Fruit fly (Drosophila melanogaster) whole organism, embryonic: ENCODE data around the gene CG6847.

Experiments
- Adf1 ChIP-seq: fragments of 200-800 bp; sonication (Bioruptor generic); IDR thresholded peaks from 2 replicates; pipeline ENCODE4 v1.3.6; 2022; ENCODE audit warnings: missing biosample characterization, missing genetic modification characterization
- Atf-2 ChIP-seq: fragments of 200-800 bp; sonication (Bioruptor generic); optimal IDR thresholded peaks from 2 replicates; lab custom pipeline; 2016; ENCODE audit warnings: missing biosample characterization, missing genetic modification characterization
- Awh ChIP-seq: fragments of 200-800 bp; sonication (Bioruptor generic); IDR thresholded peaks from 2 replicates; pipeline ENCODE4, ENCODE4 v1.3.6; 2022; ENCODE audit warnings: missing biosample characterization, missing genetic modification characterization
- CG12744 ChIP-seq: fragments of 200-800 bp; sonication (Bioruptor generic); optimal IDR thresholded peaks from 2 replicates; lab custom pipeline; 2016; ENCODE audit warnings: missing biosample characterization, missing genetic modification characterization
- CG13287 ChIP-seq: fragments of 200-800 bp; sonication (Bioruptor generic); IDR thresholded peaks from 2 replicates; pipeline ENCODE4 v1.3.6; 2022; ENCODE audit warnings: missing biosample characterization, missing genetic modification characterization; ENCODE audit not compliant: partially characterized antibody
- CG1603 ChIP-seq: fragments of 200-800 bp; sonication (Bioruptor generic); optimal IDR thresholded peaks from 2 replicates; lab custom pipeline; 2019; ENCODE audit warnings: missing biosample characterization, mild to moderate bottlenecking, missing genetic modification characterization, moderate library complexity
- CG17361 ChIP-seq: fragments of 200-800 bp; sonication (Bioruptor generic); IDR thresholded peaks from 3 replicates; pipeline ENCODE4 v1.3.6; 2022; ENCODE audit warnings: missing biosample characterization, missing genetic modification characterization
- CG18476 ChIP-seq: fragments of 200-800 bp; sonication (Bioruptor generic); optimal IDR thresholded peaks from 2 replicates; lab custom pipeline; 2016; ENCODE audit warnings: missing biosample characterization, mild to moderate bottlenecking, missing genetic modification characterization
- CG18619 ChIP-seq: fragments of 200-800 bp; sonication (Bioruptor generic); optimal IDR thresholded peaks from 3 replicates; lab custom pipeline; 2017; ENCODE audit warnings: missing biosample characterization, mild to moderate bottlenecking, missing genetic modification characterization
- CG4404 ChIP-seq: fragments of 200-800 bp; sonication (Bioruptor generic); IDR thresholded peaks from 2 replicates; pipeline ENCODE4 v1.3.6; 2022; ENCODE audit warnings: missing biosample characterization, missing genetic modification characterization
- CG4854 ChIP-seq: fragments of 200-800 bp; sonication (Bioruptor generic); optimal IDR thresholded peaks from 2 replicates; lab custom pipeline; 2016; ENCODE audit warnings: missing biosample characterization, missing genetic modification characterization, inconsistent platforms
- CG6254 ChIP-seq: fragments of 200-800 bp; sonication (Bioruptor generic); optimal IDR thresholded peaks from 3 replicates; lab custom pipeline; 2017; ENCODE audit warnings: mild to moderate bottlenecking, missing biosample characterization, missing genetic modification reagents, missing genetic modification characterization
- CG6272 ChIP-seq: fragments of 200-800 bp; sonication (Bioruptor generic); IDR thresholded peaks from 2 replicates; pipeline ENCODE4 v1.3.6; 2022; ENCODE audit warnings: missing biosample characterization, missing genetic modification characterization
- CG6765 ChIP-seq: fragments of 200-800 bp; sonication (Bioruptor generic); optimal IDR thresholded peaks from 3 replicates; lab custom pipeline; 2017; ENCODE audit warnings: missing biosample characterization, mild to moderate bottlenecking, missing genetic modification characterization
- CG7963 ChIP-seq: fragments of 200-800 bp; sonication (Bioruptor generic); IDR thresholded peaks from 3 replicates; pipeline ENCODE4 v1.3.6; 2022; ENCODE audit warnings: missing biosample characterization, missing genetic modification characterization; ENCODE audit not compliant: partially characterized antibody
- CG8765 ChIP-seq: fragments of 200-800 bp; sonication (Bioruptor generic); IDR thresholded peaks from 2 replicates; pipeline ENCODE4 v1.3.6; 2022; ENCODE audit warnings: missing biosample characterization, missing genetic modification characterization
- Camta ChIP-seq: fragments of 200-800 bp; sonication (Bioruptor generic); optimal IDR thresholded peaks from 2 replicates; lab custom pipeline; 2016; ENCODE audit warnings: missing biosample characterization, missing genetic modification characterization
- D19A ChIP-seq: fragments of 200-800 bp; optimal IDR thresholded peaks from 3 replicates; lab custom pipeline; 2019; ENCODE audit warnings: missing biosample characterization, mild to moderate bottlenecking, missing genetic modification characterization, moderate library complexity
- Dad ChIP-seq: fragments of 200-800 bp; sonication (Bioruptor generic); optimal IDR thresholded peaks from 3 replicates; lab custom pipeline; 2016; ENCODE audit warnings: missing biosample characterization, missing genetic modification characterization
- Dip2 ChIP-seq: fragments of 200-800 bp; sonication (Bioruptor generic); IDR thresholded peaks from 2 replicates; pipeline ENCODE4 v1.3.6; 2022; ENCODE audit warnings: missing biosample characterization, missing genetic modification characterization
- Dll ChIP-seq: fragments of 200-800 bp; sonication (Bioruptor generic); IDR thresholded peaks from 4 replicates; pipeline ENCODE4 v1.3.6; 2022; ENCODE audit warnings: missing biosample characterization, missing genetic modification characterization; ENCODE audit not compliant: partially characterized antibody
- Doc3 ChIP-seq: fragments of 200-800 bp; sonication (Bioruptor generic); IDR thresholded peaks from 3 replicates; pipeline ENCODE4 v1.3.6; 2022; ENCODE audit warnings: missing biosample characterization, missing genetic modification characterization; ENCODE audit not compliant: partially characterized antibody
- Ets65A ChIP-seq: fragments of 200-800 bp; sonication (Bioruptor generic); peaks from one replicate; lab custom pipeline; 2016; ENCODE audit warnings: missing biosample characterization, missing genetic modification characterization
- Fer2 ChIP-seq: fragments of 200-800 bp; sonication (Bioruptor generic); optimal IDR thresholded peaks from 2 replicates; lab custom pipeline; 2018; ENCODE audit warnings: missing biosample characterization, mild to moderate bottlenecking, missing genetic modification characterization, moderate library complexity
- H2.0 ChIP-seq: fragments of 200-800 bp; sonication (Bioruptor generic); IDR thresholded peaks from 2 replicates; pipeline ENCODE4 v1.3.6; 2022; ENCODE audit warnings: missing biosample characterization, missing genetic modification characterization
- Neu2 ChIP-seq: fragments of 200-800 bp; sonication (Bioruptor generic); optimal IDR thresholded peaks from 3 replicates; lab custom pipeline; 2016; ENCODE audit warnings: missing biosample characterization, missing genetic modification characterization, borderline replicate concordance
- Nf-YC ChIP-seq: fragments of 200-800 bp; optimal IDR thresholded peaks from 3 replicates; lab custom pipeline; 2019; ENCODE audit warnings: missing biosample characterization, mild to moderate bottlenecking, missing genetic modification characterization, moderate library complexity
- PHDP ChIP-seq: fragments of 200-800 bp; sonication (Bioruptor generic); optimal IDR thresholded peaks from 3 replicates; lab custom pipeline; 2018; ENCODE audit warnings: missing biosample characterization, mild to moderate bottlenecking, missing genetic modification characterization, moderate library complexity
- Sox102F ChIP-seq: fragments of 200-800 bp; sonication (Bioruptor generic); optimal IDR thresholded peaks from 2 replicates; lab custom pipeline; 2018; ENCODE audit warnings: missing biosample characterization, mild to moderate bottlenecking, missing genetic modification characterization, moderate library complexity
- Trl ChIP-seq, 3 experiments: fragments of >200 bp in 2 of 3; fragments of 200-800 bp in 1 of 3; sonication (Bioruptor generic) in 1 of 3; optimal IDR thresholded peaks; 2 replicates in 1 of 3; 3 replicates in 2 of 3; lab custom pipeline; 2016 to 2017; ENCODE audit warnings: missing biosample characterization in 1 of 3, missing genetic modification characterization in 1 of 3
- al ChIP-seq: fragments of 200-800 bp; sonication (Bioruptor generic); IDR thresholded peaks from 2 replicates; pipeline ENCODE4 v1.3.6; 2022; ENCODE audit warnings: missing biosample characterization, missing genetic modification characterization
- dysf ChIP-seq: fragments of 200-800 bp; sonication (Bioruptor generic); IDR thresholded peaks from 3 replicates; pipeline ENCODE4 v1.3.6; 2022; ENCODE audit warnings: missing biosample characterization, missing genetic modification characterization
- emc ChIP-seq: fragments of 200-800 bp; sonication (Bioruptor generic); optimal IDR thresholded peaks from 2 replicates; lab custom pipeline; 2016; ENCODE audit warnings: missing biosample characterization, missing genetic modification characterization
- fu2 ChIP-seq: fragments of 200-800 bp; sonication (Bioruptor generic); optimal IDR thresholded peaks from 2 replicates; lab custom pipeline; 2016; ENCODE audit warnings: missing biosample characterization, missing genetic modification characterization
- gcm ChIP-seq: fragments of 200-800 bp; sonication (Bioruptor generic); optimal IDR thresholded peaks from 2 replicates; lab custom pipeline; 2019; ENCODE audit warnings: missing biosample characterization, mild to moderate bottlenecking, missing genetic modification characterization, moderate library complexity
- insv ChIP-seq, 2 experiments: fragments of 200-800 bp; sonication (Bioruptor generic); optimal IDR thresholded peaks; 3 replicates each; lab custom pipeline; 2016 to 2018; ENCODE audit warnings: missing biosample characterization in 2 of 2, missing genetic modification characterization in 2 of 2
- jigr1 ChIP-seq: fragments of 200-800 bp; sonication (Bioruptor generic); IDR thresholded peaks from 3 replicates; pipeline ENCODE4 v1.3.6; 2022; ENCODE audit warnings: missing biosample characterization, missing genetic modification characterization
- onecut ChIP-seq: fragments of 200-800 bp; sonication (Bioruptor generic); IDR thresholded peaks from 2 replicates; pipeline ENCODE4 v1.3.6; 2022; ENCODE audit warnings: missing biosample characterization, missing genetic modification characterization
- pb ChIP-seq: fragments of 200-800 bp; sonication (Bioruptor generic); optimal IDR thresholded peaks from 3 replicates; lab custom pipeline; 2016; ENCODE audit warnings: missing biosample characterization, missing genetic modification characterization
- pfk ChIP-seq: fragments of 200-800 bp; sonication (Bioruptor generic); optimal IDR thresholded peaks from 2 replicates; lab custom pipeline; 2018; ENCODE audit warnings: missing biosample characterization, mild to moderate bottlenecking, missing genetic modification characterization, moderate library complexity
- pita ChIP-seq: fragments of 200-800 bp; sonication (Bioruptor generic); optimal IDR thresholded peaks from 2 replicates; lab custom pipeline; 2017; ENCODE audit warnings: missing biosample characterization, mild to moderate bottlenecking, missing genetic modification characterization
- repo ChIP-seq: fragments of 200-800 bp; sonication (Bioruptor generic); optimal IDR thresholded peaks from 2 replicates; lab custom pipeline; 2016; ENCODE audit warnings: missing biosample characterization, missing genetic modification characterization
- rib ChIP-seq: fragments of 200-800 bp; sonication (Bioruptor generic); IDR thresholded peaks from 2 replicates; pipeline ENCODE4 v1.3.6; 2022; ENCODE audit warnings: missing biosample characterization, missing genetic modification characterization
- stwl ChIP-seq: fragments of 200-800 bp; sonication (Bioruptor generic); optimal IDR thresholded peaks from 3 replicates; lab custom pipeline; 2018; ENCODE audit warnings: missing biosample characterization, mild to moderate bottlenecking, missing genetic modification characterization, moderate library complexity
- unpg ChIP-seq: fragments of 200-800 bp; sonication (Bioruptor generic); optimal IDR thresholded peaks from 3 replicates; lab custom pipeline; 2018; ENCODE audit warnings: missing biosample characterization, mild to moderate bottlenecking, missing genetic modification characterization, moderate library complexity
- usp ChIP-seq: fragments of >200 bp; optimal IDR thresholded peaks from 2 replicates; lab custom pipeline; 2017; ENCODE audit warnings: missing biosample characterization, missing genetic modification characterization
- zfh1 ChIP-seq: fragments of 200-800 bp; sonication (Bioruptor generic); IDR thresholded peaks from 3 replicates; pipeline ENCODE4 v1.3.6; 2022; ENCODE audit warnings: missing biosample characterization, missing genetic modification characterization
- zfh2 ChIP-seq: fragments of 200-800 bp; sonication (Bioruptor generic); optimal IDR thresholded peaks from 2 replicates; lab custom pipeline; 2016; ENCODE audit warnings: missing biosample characterization, missing genetic modification characterization

CG6847 gene

DNA sequence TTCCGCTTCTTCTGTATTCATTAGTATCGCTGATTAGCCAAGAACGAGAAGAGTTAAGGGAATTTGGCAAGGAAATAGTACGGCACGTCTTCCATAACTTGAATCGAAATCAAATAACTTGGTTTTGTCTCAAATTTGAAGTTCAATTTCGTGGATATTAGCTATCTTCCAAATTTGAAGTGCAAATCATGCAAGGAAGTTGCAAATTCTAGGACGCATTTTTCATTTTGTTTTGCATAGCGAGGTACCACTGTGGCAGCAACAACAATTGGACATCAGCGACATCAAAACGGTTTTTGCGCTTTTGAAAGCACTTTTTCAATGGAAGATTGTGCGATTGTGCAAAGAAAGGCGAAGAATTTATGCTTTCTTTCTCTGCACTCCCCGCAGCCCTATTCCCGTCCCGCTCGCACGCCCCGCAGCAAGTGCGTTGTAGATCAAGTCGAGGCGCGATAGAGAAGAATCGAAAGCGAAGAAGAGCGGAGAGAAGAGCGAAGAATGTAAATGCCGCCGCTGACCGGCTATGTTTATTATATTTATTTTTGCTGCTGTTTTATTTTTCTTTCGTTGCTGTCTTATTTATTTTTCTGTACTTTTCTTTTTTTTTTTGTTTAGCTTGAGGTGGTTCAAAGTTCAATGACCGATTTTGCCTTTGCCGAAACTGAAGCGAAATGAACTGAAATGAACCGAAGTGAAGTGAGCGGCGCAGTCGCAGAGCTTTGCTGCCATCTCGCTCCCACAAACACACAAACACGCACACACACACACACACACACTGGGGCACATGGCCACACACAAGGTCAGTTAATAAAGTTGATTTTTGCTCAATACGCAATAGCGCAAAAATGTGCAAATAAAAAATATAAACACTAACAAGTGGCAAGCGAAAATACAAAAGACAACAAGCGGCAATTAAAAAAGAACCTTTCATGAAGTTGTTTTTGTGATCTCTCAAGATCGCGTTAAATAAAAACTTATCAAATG, 29.8 kb upstream of the CG6847 start (continued):
- TF ChIP-seq emc (peak; percentile 51), CG6254 (GFP tag; lab: Kevin White, UChicago) (no peak), Camta (GFP tag; lab: Kevin White, UChicago) (peak; percentile 9), stwl (tag; lab: Kevin White, UChicago) (no peak), Sox102F (GFP tag; lab: Kevin White, UChicago) (peak; percentile 68), zfh1 (peak; percentile 33; the same call in 1 of the 3 replicates), gcm (GFP tag; lab: Kevin White, UChicago) (no peak), CG4404 (peak; percentile 40; the same call in 1 of the 2 replicates), CG4854 (GFP tag; lab: Kevin White, UChicago) (no peak), CG7963 (GFP tag; lab: Robert Waterston, UW) (no peak), PHDP (tag; lab: Kevin White, UChicago) (peak; percentile 41), Atf-2 (GFP tag; lab: Kevin White, UChicago) (peak; percentile 28), insv (GFP tag; optimal IDR thresholded peaks at IDR 0.05; lab: Kevin White, UChicago) (no peak), dysf (GFP tag; lab: Robert Waterston, UW) (peak; percentile 71; the same call in 2 of the 3 replicates), pb (GFP tag; lab: Kevin White, UChicago) (peak; percentile 2), Trl (optimal IDR thresholded peaks at IDR 0.05; lab: Kevin White, UChicago) (peak; percentile 19 to 32), Trl (GFP tag; optimal IDR thresholded peaks at IDR 0.05; lab: Kevin White, UChicago) (no peak), jigr1 (no peak), CG8765 (GFP tag; lab: Robert Waterston, UW) (peak; percentile 25; the same call in 1 of the 2 replicates), usp (no peak), CG18476 (GFP tag; lab: Kevin White, UChicago) (no peak), CG1603 (peak; percentile 53), Dad (GFP tag; lab: Kevin White, UChicago) (no peak), al (GFP tag; lab: Robert Waterston, UW) (peak; percentile 70), CG6272 (peak; percentile 14; the same call in 1 of the 2 replicates), Awh (GFP tag; lab: Robert Waterston, UW) (no peak), Dip2 (GFP tag; lab: Robert Waterston, UW) (no peak), Fer2 (tag; lab: Kevin White, UChicago) (peak; percentile 27), fu2 (peak; percentile 31), D19A (no peak), CG13287 (no peak), unpg (GFP tag; lab: Kevin White, UChicago) (peak; percentile 54), CG17361 (peak; percentile 44; the same call in 2 of the 3 replicates), pita (GFP tag; lab: Kevin White, UChicago) (no peak), H2.0 (GFP tag; lab: Robert Waterston, UW) (0 out of 2 replicates have a peak, but pooled peaks have one; percentile 34), Ets65A (GFP tag; lab: Kevin White, UChicago) (peak; percentile 92), CG18619 (peak; percentile 16), pfk (GFP tag; lab: Kevin White, UChicago) (no peak), repo (GFP tag; lab: Kevin White, UChicago) (no peak), CG12744 (no peak), Neu2 (no peak), Dll (GFP tag; lab: Robert Waterston, UW) (no peak), CG6765 (GFP tag; lab: Kevin White, UChicago) (no peak), zfh2 (peak; percentile 89), rib (GFP tag; lab: Robert Waterston, UW) (0 out of 2 replicates have a peak, but pooled peaks have one; percentile 43), Nf-YC (no peak), Adf1 (GFP tag; lab: Robert Waterston, UW) (no peak; the same call in 1 of the 2 replicates), onecut (GFP tag; lab: Robert Waterston, UW) (0 out of 2 replicates have a peak, but pooled peaks have one; percentile 8), Doc3 (GFP tag; lab: Robert Waterston, UW) (no peak)
